Worm (Caenorhabditis elegans) whole organism, L3 larva: ENCODE measurements around the gene F09G2.2.

Experiments used
- R02D3.7 ChIP-seq: fragments of 150-350 bp; optimal IDR thresholded peaks from 2 replicates; lab custom pipeline; 2014; ENCODE audit warnings: missing biosample characterization, missing genetic modification characterization
- ZK546.5 ChIP-seq: sonication (generic microtip); optimal IDR thresholded peaks from 2 replicates; lab custom pipeline; 2017; ENCODE audit warnings: missing biosample characterization, missing genetic modification characterization
- aly-2 ChIP-seq: fragments of 150-350 bp; optimal IDR thresholded peaks from 2 replicates; lab custom pipeline; 2014; ENCODE audit warnings: missing biosample characterization, missing genetic modification characterization
- ama-1 ChIP-seq: fragments of 150-350 bp; optimal IDR thresholded peaks from 2 replicates; lab custom pipeline; 2018
- ceh-16 ChIP-seq: sonication (generic microtip); optimal IDR thresholded peaks from 2 replicates; lab custom pipeline; 2017; ENCODE audit warnings: missing biosample characterization, missing genetic modification characterization
- ceh-82 ChIP-seq: fragments of 150-350 bp; optimal IDR thresholded peaks from 2 replicates; lab custom pipeline; 2014; ENCODE audit warnings: missing biosample characterization, missing genetic modification characterization
- ceh-9 ChIP-seq: sonication (generic microtip); optimal IDR thresholded peaks from 2 replicates; lab custom pipeline; 2018; ENCODE audit warnings: missing biosample characterization, missing genetic modification characterization
- daf-12 ChIP-seq: fragments of 150-350 bp; optimal IDR thresholded peaks from 2 replicates; lab custom pipeline; 2014; ENCODE audit warnings: missing biosample characterization, missing genetic modification reagents, missing genetic modification characterization
- egl-27 ChIP-seq: sonication (generic microtip); optimal IDR thresholded peaks from 4 replicates; lab custom pipeline; 2017; ENCODE audit warnings: missing biosample characterization, missing genetic modification reagents, missing genetic modification characterization
- egl-5 ChIP-seq: fragments of 150-350 bp; optimal IDR thresholded peaks from 2 replicates; lab custom pipeline; 2017; ENCODE audit warnings: missing biosample characterization, missing genetic modification reagents, missing genetic modification characterization, inconsistent platforms
- elt-1 ChIP-seq: fragments of 150-350 bp; optimal IDR thresholded peaks from 2 replicates; lab custom pipeline; 2014; ENCODE audit warnings: missing biosample characterization, missing genetic modification characterization
- elt-2 ChIP-seq: sonication (generic microtip); optimal IDR thresholded peaks from 2 replicates; lab custom pipeline; 2016; ENCODE audit warnings: missing genetic modification reagents, mild to moderate bottlenecking, missing genetic modification characterization, missing compliant biosample characterization
- elt-3 ChIP-seq, 3 experiments: fragments of 150-350 bp in 1 of 3; sonication (generic microtip) in 2 of 3; optimal IDR thresholded peaks; 2 replicates in 2 of 3; 4 replicates in 1 of 3; lab custom pipeline; 2014 to 2017; ENCODE audit warnings: missing biosample characterization in 3 of 3, missing genetic modification characterization in 3 of 3
- eor-1 ChIP-seq, 2 experiments: fragments of 150-350 bp; optimal IDR thresholded peaks; 2 replicates each; lab custom pipeline; 2014 to 2018; ENCODE audit warnings: missing biosample characterization in 2 of 2, missing genetic modification characterization in 2 of 2
- fkh-10 ChIP-seq: sonication (generic microtip); optimal IDR thresholded peaks from 2 replicates; lab custom pipeline; 2017; ENCODE audit warnings: missing biosample characterization, missing genetic modification reagents, missing genetic modification characterization
- hmg-11 ChIP-seq: sonication (generic microtip); optimal IDR thresholded peaks from 2 replicates; lab custom pipeline; 2016; ENCODE audit warnings: missing genetic modification characterization, missing compliant biosample characterization
- jun-1 ChIP-seq: fragments of 150-350 bp; optimal IDR thresholded peaks from 2 replicates; lab custom pipeline; 2014; ENCODE audit warnings: missing biosample characterization, missing genetic modification reagents, missing genetic modification characterization
- lsy-12 ChIP-seq: sonication (generic microtip); optimal IDR thresholded peaks from 2 replicates; lab custom pipeline; 2016; ENCODE audit warnings: mild to moderate bottlenecking, missing genetic modification characterization, missing compliant biosample characterization
- nfya-1 ChIP-seq: sonication (generic microtip); optimal IDR thresholded peaks from 2 replicates; lab custom pipeline; 2017; ENCODE audit warnings: missing genetic modification characterization, mild to moderate bottlenecking, missing compliant biosample characterization, antibody characterized with exemption, moderate library complexity; ENCODE audit not compliant: insufficient read depth
- nhr-11 ChIP-seq: fragments of 150-350 bp; optimal IDR thresholded peaks from 2 replicates; lab custom pipeline; 2014; ENCODE audit warnings: missing biosample characterization, missing genetic modification characterization
- nhr-12 ChIP-seq: fragments of 150-350 bp; optimal IDR thresholded peaks from 2 replicates; lab custom pipeline; 2014; ENCODE audit warnings: missing biosample characterization, missing genetic modification characterization
- nhr-23 ChIP-seq: fragments of 150-350 bp; optimal IDR thresholded peaks from 2 replicates; lab custom pipeline; 2014; ENCODE audit warnings: missing biosample characterization, missing genetic modification reagents, missing genetic modification characterization
- nhr-25 ChIP-seq: sonication (generic microtip); optimal IDR thresholded peaks from 2 replicates; lab custom pipeline; 2017; ENCODE audit warnings: missing biosample characterization, missing genetic modification characterization
- nhr-43 ChIP-seq: sonication (generic microtip); optimal IDR thresholded peaks from 2 replicates; lab custom pipeline; 2016; ENCODE audit warnings: mild to moderate bottlenecking, missing genetic modification characterization, missing compliant biosample characterization; ENCODE audit not compliant: poor library complexity, severe bottlenecking
- nhr-67 ChIP-seq: fragments of 150-350 bp; optimal IDR thresholded peaks from 2 replicates; lab custom pipeline; 2014; ENCODE audit warnings: missing biosample characterization, missing genetic modification characterization
- nhr-76 ChIP-seq: fragments of 150-350 bp; sonication (generic microtip); optimal IDR thresholded peaks from 5 replicates; lab custom pipeline; 2014; ENCODE audit warnings: missing biosample characterization, missing genetic modification characterization
- nhr-77 ChIP-seq: fragments of 150-350 bp; optimal IDR thresholded peaks from 2 replicates; lab custom pipeline; 2014; ENCODE audit warnings: missing biosample characterization, missing genetic modification characterization
- pha-4 ChIP-seq: fragments of 150-350 bp; optimal IDR thresholded peaks from 2 replicates; lab custom pipeline; 2014; ENCODE audit warnings: missing biosample characterization, missing genetic modification reagents, missing genetic modification characterization
- pqm-1 ChIP-seq: fragments of 150-350 bp; optimal IDR thresholded peaks from 2 replicates; lab custom pipeline; 2017; ENCODE audit warnings: missing biosample characterization, missing genetic modification characterization, inconsistent platforms
- sea-2 ChIP-seq: fragments of 150-350 bp; sonication (generic microtip); optimal IDR thresholded peaks from 4 replicates; lab custom pipeline; 2014; ENCODE audit warnings: missing biosample characterization, missing genetic modification reagents, missing genetic modification characterization
- skn-1 ChIP-seq: fragments of 150-350 bp; optimal IDR thresholded peaks from 2 replicates; lab custom pipeline; 2014; ENCODE audit warnings: missing biosample characterization, missing genetic modification characterization
- snpc-4 ChIP-seq: fragments of 150-350 bp; optimal IDR thresholded peaks from 2 replicates; lab custom pipeline; 2014; ENCODE audit warnings: missing biosample characterization, missing genetic modification characterization
- zag-1 ChIP-seq: fragments of 150-350 bp; optimal IDR thresholded peaks from 2 replicates; lab custom pipeline; 2014; ENCODE audit warnings: missing biosample characterization, missing genetic modification characterization

Gene F09G2.2

ce11 chrV:7175201-7175600 is 21.5 kb upstream of the F09G2.2 start, which contains the start of gene lgc-39:
lgc-39 (plus strand) TSS chrV:7175501.
- TF ChIP-seq nhr-77 (no peak), fkh-10 (no peak), nhr-12 (no peak), skn-1 (no peak), egl-5 (tag; lab: Kevin White, UChicago) (no peak), eor-1 (tag; optimal IDR thresholded peaks at IDR 0.05; lab: Kevin White, UChicago) (no peak), ceh-9 (tag; lab: Kevin White, UChicago) (no peak), ZK546.5 (no peak)
- TF ChIP-seq, all 47 proteins: peak for 0

- no peak for TF ChIP-seq zag-1 (tag; lab: Kevin White, UChicago)
- TF ChIP-seq elt-1 (tag; lab: Kevin White, UChicago): no peak
- peak; percentile 60 for TF ChIP-seq hmg-11 (tag; lab: Kevin White, UChicago)
- peak; percentile 14 for TF ChIP-seq nfya-1
Measured at ce11 chrV:7178843-7179242, 17.9 kb upstream of the F09G2.2 start, which contains the start of gene cpsf-2. cpsf-2 (plus strand) TSS chrV:7179172.

ce11 chrV:7184549-7184948 is 12.2 kb upstream of the F09G2.2 start, which contains the start of gene pitr-5:
pitr-5 (plus strand) TSS chrV:7184849.
- TF ChIP-seq ama-1 (lab: Kevin White, UChicago) (no peak), aly-2 (tag; lab: Kevin White, UChicago) (no peak), egl-27 (tag; lab: Kevin White, UChicago) (no peak), elt-1 (tag; lab: Kevin White, UChicago) (no peak), ceh-16 (no peak), sea-2 (no peak), zag-1 (tag; lab: Kevin White, UChicago) (no peak), nhr-25 (tag; lab: Kevin White, UChicago) (no peak), nfya-1 (no peak), nhr-23 (tag; lab: Kevin White, UChicago) (no peak), pqm-1 (tag; lab: Kevin White, UChicago) (no peak), nhr-12 (no peak), nhr-77 (no peak), nhr-76 (no peak), daf-12 (tag; lab: Kevin White, UChicago) (no peak), ZK546.5 (no peak), nhr-67 (no peak), elt-3 (tag; optimal IDR thresholded peaks at IDR 0.05; lab: Kevin White, UChicago) (no peak), R02D3.7 (tag; lab: Kevin White, UChicago) (no peak), ceh-82 (tag; lab: Kevin White, UChicago) (no peak)

ce11 chrV:7186599-7186998 is 10.1 kb upstream of the F09G2.2 start:
- TF ChIP-seq pqm-1 (tag; lab: Kevin White, UChicago) (peak; percentile 77), nhr-23 (tag; lab: Kevin White, UChicago) (no peak), snpc-4 (tag; lab: Kevin White, UChicago) (no peak), pha-4 (tag; lab: Kevin White, UChicago) (no peak), nhr-25 (tag; lab: Kevin White, UChicago) (no peak), egl-27 (tag; lab: Kevin White, UChicago) (no peak), lsy-12 (tag; lab: Kevin White, UChicago) (no peak), nhr-77 (no peak), elt-2 (peak; percentile 82), R02D3.7 (tag; lab: Kevin White, UChicago) (no peak), ama-1 (lab: Kevin White, UChicago) (no peak), nhr-76 (no peak), jun-1 (peak; percentile 73), elt-1 (tag; lab: Kevin White, UChicago) (no peak), nhr-43 (no peak)
- TF ChIP-seq, all 47 proteins: peak for 3

- TF ChIP-seq elt-2 (peak; percentile 29), skn-1 (no peak)
Measured at ce11 chrV:7187295-7187694, 9.4 kb upstream of the F09G2.2 start.

ce11 chrV:7193562-7193961 is 3.2 kb upstream of the F09G2.2 start, which contains the start of gene F09G2.8:
F09G2.8 (minus strand) TSS chrV:7193662.
- TF ChIP-seq nhr-11: no peak
- TF ChIP-seq eor-1 (tag; optimal IDR thresholded peaks at IDR 0.05; lab: Kevin White, UChicago): no peak
- TF ChIP-seq ceh-82 (tag; lab: Kevin White, UChicago): no peak
